Fruit fly (Drosophila melanogaster) whole organism, prepupa: ENCODE data around the gene Zn72D.

ENCODE experiments used
- Blimp-1 ChIP-seq: fragments of 200-800 bp; sonication (Bioruptor generic); optimal IDR thresholded peaks from 3 replicates; lab custom pipeline; 2017; ENCODE audit warnings: missing biosample characterization, missing genetic modification characterization, mild to moderate bottlenecking, moderate library complexity, missing genetic modification reagents
- CG16779 ChIP-seq: fragments of 200-800 bp; sonication (Bioruptor generic); optimal IDR thresholded peaks from 3 replicates; lab custom pipeline; 2017; ENCODE audit warnings: missing biosample characterization, mild to moderate bottlenecking, missing genetic modification characterization
- CG6276 ChIP-seq: fragments of 200-800 bp; sonication (Bioruptor generic); optimal IDR thresholded peaks from 2 replicates; lab custom pipeline; 2017; ENCODE audit warnings: missing biosample characterization, mild to moderate bottlenecking, missing genetic modification characterization
- CG6808 ChIP-seq: fragments of 200-800 bp; sonication (Bioruptor generic); optimal IDR thresholded peaks from 3 replicates; lab custom pipeline; 2017; ENCODE audit warnings: missing biosample characterization, missing genetic modification characterization, mild to moderate bottlenecking, moderate library complexity, missing genetic modification reagents
- Eip75B ChIP-seq: fragments of 200-800 bp; sonication (Bioruptor generic); optimal IDR thresholded peaks from 3 replicates; lab custom pipeline; 2016; ENCODE audit warnings: missing biosample characterization, missing genetic modification characterization
- Ets96B ChIP-seq: fragments of 200-800 bp; optimal IDR thresholded peaks from 2 replicates; lab custom pipeline; 2019; ENCODE audit warnings: missing biosample characterization, mild to moderate bottlenecking, missing genetic modification characterization, moderate library complexity
- OdsH ChIP-seq: fragments of 200-800 bp; sonication (Bioruptor generic); optimal IDR thresholded peaks from 3 replicates; lab custom pipeline; 2016; ENCODE audit warnings: missing biosample characterization, missing genetic modification characterization
- acj6 ChIP-seq: fragments of 200-800 bp; sonication (Bioruptor generic); optimal IDR thresholded peaks from 3 replicates; lab custom pipeline; 2016; ENCODE audit warnings: missing biosample characterization, missing genetic modification characterization
- eg ChIP-seq: fragments of 200-800 bp; sonication (Bioruptor generic); IDR thresholded peaks from 3 replicates; pipeline ENCODE4 v1.3.6; 2022; ENCODE audit warnings: missing biosample characterization, missing genetic modification characterization
- lz ChIP-seq: fragments of 200-800 bp; sonication (Bioruptor generic); optimal IDR thresholded peaks from 3 replicates; lab custom pipeline; 2016; ENCODE audit warnings: missing biosample characterization, missing genetic modification characterization
- net ChIP-seq: fragments of 200-800 bp; sonication (Bioruptor generic); optimal IDR thresholded peaks from 3 replicates; lab custom pipeline; 2016; ENCODE audit warnings: missing biosample characterization, missing genetic modification characterization
- spab ChIP-seq: fragments of 200-800 bp; sonication (Bioruptor generic); optimal IDR thresholded peaks from 2 replicates; lab custom pipeline; 2017; ENCODE audit warnings: missing biosample characterization, mild to moderate bottlenecking, missing genetic modification characterization, missing genetic modification reagents
- svp ChIP-seq: fragments of 200-800 bp; sonication (Bioruptor generic); peaks from one replicate; lab custom pipeline; 2016; ENCODE audit warnings: missing biosample characterization, missing genetic modification characterization
- vri ChIP-seq: fragments of 200-800 bp; sonication (Bioruptor generic); optimal IDR thresholded peaks from 3 replicates; lab custom pipeline; 2016; ENCODE audit warnings: missing biosample characterization, mild to moderate bottlenecking, missing genetic modification characterization

DNA sequence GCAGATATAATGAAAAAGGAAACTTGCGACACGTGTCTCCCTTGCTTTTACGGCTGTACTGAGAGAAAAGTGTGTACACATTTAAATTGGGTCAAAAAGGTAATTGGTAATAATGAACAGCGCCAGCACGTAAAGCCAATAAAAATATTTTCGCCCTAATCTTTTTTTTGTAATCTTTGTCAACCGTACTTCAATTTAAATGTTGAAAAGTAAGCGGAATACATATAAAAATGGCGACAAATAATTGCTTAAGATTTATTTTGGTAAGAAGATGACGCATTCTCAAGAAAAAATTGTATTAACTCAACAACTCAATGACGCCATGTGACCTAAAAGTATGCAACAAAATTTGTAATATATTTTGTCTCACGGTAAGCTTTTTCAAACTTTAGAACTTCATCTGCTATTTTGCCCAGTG is 35.4 kb upstream of the Zn72D start:
- peak; percentile 48 for TF ChIP-seq acj6 (GFP tag; lab: Kevin White, UChicago)
- no peak for TF ChIP-seq CG16779 (tag; lab: Kevin White, UChicago)
- TF ChIP-seq Ets96B = peak; percentile 40
- TF ChIP-seq OdsH (GFP tag; lab: Kevin White, UChicago) = peak; percentile 36
- no peak for TF ChIP-seq Blimp-1 (GFP tag; lab: Kevin White, UChicago)
- TF ChIP-seq net (GFP tag; lab: Kevin White, UChicago) = peak; percentile 31
- peak; percentile 46 for TF ChIP-seq CG6808 (GFP tag; lab: Kevin White, UChicago)
- no peak for TF ChIP-seq svp
- TF ChIP-seq eg (GFP tag; lab: Robert Waterston, UW) = no peak
- TF ChIP-seq vri (GFP tag; lab: Kevin White, UChicago) = no peak
- TF ChIP-seq Eip75B (GFP tag; lab: Kevin White, UChicago) = peak; percentile 64
- peak; percentile 17 for TF ChIP-seq CG6276 (GFP tag; lab: Kevin White, UChicago)
- peak; percentile 31 for TF ChIP-seq spab (GFP tag; lab: Kevin White, UChicago)
- peak; percentile 50 for TF ChIP-seq lz (GFP tag; lab: Kevin White, UChicago)
